Fruit fly (Drosophila melanogaster) whole organism: ENCODE results near the gene CG4546.

Experiments
- Dll ChIP-seq: fragments of >200 bp; optimal IDR thresholded peaks from 2 replicates; lab custom pipeline; 2017
- EcR ChIP-seq, 2 experiments: fragments of >200 bp; optimal IDR thresholded peaks; 2 replicates each; lab custom pipeline; 2017; ENCODE audit warnings: missing biosample characterization in 2 of 2, missing genetic modification characterization in 2 of 2, missing genetic modification reagents in 2 of 2
- usp ChIP-seq: fragments of >200 bp; optimal IDR thresholded peaks from 2 replicates; lab custom pipeline; 2017; ENCODE audit warnings: missing biosample characterization, missing genetic modification characterization, mixed read lengths

- no peak for TF ChIP-seq Dll (lab: Kevin White, UChicago)
- no peak for TF ChIP-seq usp (GFP tag; lab: Kevin White, UChicago)
- no peak for TF ChIP-seq EcR (GFP tag; optimal IDR thresholded peaks at IDR 0.05; lab: Kevin White, UChicago)
Observed at dm6 chr3R:15807877-15808381, 38.4 kb upstream of the CG4546 start.
